Fruit fly (Drosophila melanogaster): Measurements from ENCODE around the gene CG5863.
A peak's percentile ranks its signal among the peaks of the same experiment; 100 is the strongest.

DNA sequence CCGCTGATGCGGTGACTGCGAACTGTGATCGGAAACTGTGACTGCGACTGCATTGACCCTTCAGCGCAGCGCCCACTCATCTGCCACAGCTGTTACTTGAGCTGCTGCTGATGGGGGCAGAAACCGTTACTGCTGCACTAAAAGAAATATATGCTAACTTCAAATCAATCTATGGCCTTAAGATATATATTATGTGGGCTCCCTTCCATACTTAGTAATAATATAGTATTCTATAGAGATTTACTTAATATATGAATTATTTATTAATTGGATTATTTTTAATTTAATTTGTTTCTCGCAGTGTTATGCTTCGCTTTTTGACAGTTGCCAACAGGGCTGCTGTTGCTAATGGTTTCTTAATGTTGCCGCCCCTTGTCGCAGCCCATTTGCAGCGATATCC, 31.9 kb upstream of the CG5863 start:
- no peak for TF ChIP-seq EcR (GFP tag; optimal IDR thresholded peaks at IDR 0.05)
- no peak for TF ChIP-seq rn (GFP tag; IDR thresholded peaks at IDR 0.05)
- TF ChIP-seq CG14655 (GFP tag; optimal IDR thresholded peaks at IDR 0.05), result no peak
- peak; percentile 37 for TF ChIP-seq CG8159 (tag; optimal IDR thresholded peaks at IDR 0.05)
- TF ChIP-seq Ets98B (GFP tag; IDR thresholded peaks at IDR 0.05), result no peak
- TF ChIP-seq CG17806 (tag; optimal IDR thresholded peaks at IDR 0.05), result peak; percentile 12
- TF ChIP-seq CG8301 (tag; optimal IDR thresholded peaks at IDR 0.05), result no peak
- TF ChIP-seq CG32121 (GFP tag; IDR thresholded peaks at IDR 0.05), result no peak
- TF ChIP-seq Snoo (tag; optimal IDR thresholded peaks at IDR 0.05), result no peak
- TF ChIP-seq gl (tag; optimal IDR thresholded peaks at IDR 0.05), result no peak
- TF ChIP-seq CG4496 (GFP tag; IDR thresholded peaks at IDR 0.05), result no peak

Data from whole organism, pupa.